Fruit fly (Drosophila melanogaster) whole organism, adult: Measurements from ENCODE around the gene kirre.

Source experiments
- CG11617 ChIP-seq: fragments of 200-800 bp; sonication (Bioruptor generic); optimal IDR thresholded peaks from 2 replicates; lab custom pipeline; 2017; ENCODE audit warnings: mild to moderate bottlenecking, missing biosample characterization, missing genetic modification reagents, missing genetic modification characterization
- CG12768 ChIP-seq: fragments of 200-800 bp; sonication (Bioruptor generic); optimal IDR thresholded peaks from 2 replicates; lab custom pipeline; 2017; ENCODE audit warnings: missing biosample characterization, missing genetic modification characterization, mild to moderate bottlenecking, moderate library complexity, missing genetic modification reagents
- CG14711 ChIP-seq: fragments of 200-800 bp; sonication (Bioruptor generic); optimal IDR thresholded peaks from 2 replicates; lab custom pipeline; 2018; ENCODE audit warnings: missing biosample characterization, mild to moderate bottlenecking, missing genetic modification characterization, moderate library complexity
- CG5204 ChIP-seq: fragments of 200-800 bp; sonication (Bioruptor generic); optimal IDR thresholded peaks from 2 replicates; lab custom pipeline; 2016; ENCODE audit warnings: missing biosample characterization, missing genetic modification characterization
- CG7045 ChIP-seq: fragments of 200-800 bp; sonication (Bioruptor generic); optimal IDR thresholded peaks from 2 replicates; lab custom pipeline; 2017; ENCODE audit warnings: missing biosample characterization, mild to moderate bottlenecking, missing genetic modification characterization
- CG7101 ChIP-seq: fragments of 200-800 bp; sonication (Bioruptor generic); optimal IDR thresholded peaks from 2 replicates; lab custom pipeline; 2018; ENCODE audit warnings: missing biosample characterization, mild to moderate bottlenecking, missing genetic modification characterization, moderate library complexity
- Clk ChIP-seq: fragments of 200-800 bp; sonication (Bioruptor generic); optimal IDR thresholded peaks from 2 replicates; lab custom pipeline; 2017; ENCODE audit warnings: missing biosample characterization, missing genetic modification characterization
- Crg-1 ChIP-seq: fragments of 200-800 bp; sonication (Bioruptor generic); optimal IDR thresholded peaks from 2 replicates; lab custom pipeline; 2016; ENCODE audit warnings: missing biosample characterization, missing genetic modification characterization
- Hr96 ChIP-seq: fragments of 200-800 bp; sonication (Bioruptor generic); optimal IDR thresholded peaks from 2 replicates; lab custom pipeline; 2016; ENCODE audit warnings: missing biosample characterization, missing genetic modification characterization
- bab1 ChIP-seq: fragments of 200-800 bp; sonication (Bioruptor generic); optimal IDR thresholded peaks from 3 replicates; lab custom pipeline; 2019; ENCODE audit warnings: missing biosample characterization, mild to moderate bottlenecking, missing genetic modification characterization, moderate library complexity
- cnc ChIP-seq, 2 experiments: fragments of >200 bp; optimal IDR thresholded peaks; 2 replicates each; lab custom pipeline; 2017
- kay ChIP-seq: fragments of 200-800 bp; sonication (Bioruptor generic); peaks from one replicate; lab custom pipeline; 2016; ENCODE audit warnings: missing biosample characterization, missing genetic modification characterization, borderline replicate concordance
- pad ChIP-seq: fragments of 200-800 bp; sonication (Bioruptor generic); optimal IDR thresholded peaks from 3 replicates; lab custom pipeline; 2017; ENCODE audit warnings: missing biosample characterization, missing genetic modification characterization, mild to moderate bottlenecking, moderate library complexity, missing genetic modification reagents
- tj ChIP-seq: fragments of 200-800 bp; sonication (Bioruptor generic); optimal IDR thresholded peaks from 3 replicates; lab custom pipeline; 2017; ENCODE audit warnings: missing biosample characterization, mild to moderate bottlenecking, missing genetic modification characterization, moderate library complexity

DNA sequence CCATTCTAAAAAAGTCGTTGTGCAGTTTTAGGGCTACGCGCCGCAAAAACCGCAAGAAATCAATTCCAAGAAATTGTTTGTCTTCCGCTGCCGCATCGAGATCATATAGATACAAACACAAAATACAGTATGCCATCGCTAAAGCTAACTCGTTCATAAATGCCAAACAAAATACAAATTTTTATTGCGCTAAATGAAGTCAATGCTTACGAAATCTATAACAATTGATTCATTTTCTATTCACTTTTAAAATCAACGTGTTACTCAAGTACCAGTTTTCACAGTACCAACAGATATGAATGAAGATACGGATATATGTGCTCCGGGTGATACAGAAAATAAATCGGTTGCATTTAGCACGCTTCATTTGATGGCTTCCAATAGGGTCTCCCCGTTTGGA, 267.6 kb downstream of the kirre start:
- TF ChIP-seq cnc (optimal IDR thresholded peaks at IDR 0.05; lab: Kevin White, UChicago), result no peak
- no peak for TF ChIP-seq kay
- no peak for TF ChIP-seq Crg-1
- TF ChIP-seq CG12768 (GFP tag; lab: Kevin White, UChicago), result no peak
- no peak for TF ChIP-seq Clk (GFP tag; lab: Kevin White, UChicago)
- TF ChIP-seq pad (GFP tag; lab: Kevin White, UChicago), result no peak
- TF ChIP-seq Hr96 (GFP tag; lab: Kevin White, UChicago), result no peak
- TF ChIP-seq CG11617 (GFP tag; lab: Kevin White, UChicago), result no peak
- TF ChIP-seq CG7045, result no peak
- TF ChIP-seq tj (GFP tag; lab: Kevin White, UChicago), result no peak
- no peak for TF ChIP-seq CG7101 (tag; lab: Kevin White, UChicago)
- no peak for TF ChIP-seq bab1 (GFP tag; lab: Kevin White, UChicago)
- TF ChIP-seq CG14711 (tag; lab: Kevin White, UChicago), result no peak
- TF ChIP-seq CG5204 (GFP tag; lab: Kevin White, UChicago), result no peak
